Fruit fly (Drosophila melanogaster): ENCODE results near the gene CG10405.

Gene CG10405

dm6 chr3R:16500919-16501851, 46.9 kb downstream of the CG10405 start, which contains the start of gene Decay:
Decay (minus strand) TSS chr3R:16501050.
- TF ChIP-seq Myc (optimal IDR thresholded peaks at IDR 0.05) = no peak
- TF ChIP-seq psq (optimal IDR thresholded peaks at IDR 0.05) = no peak
- no peak for TF ChIP-seq insv (optimal IDR thresholded peaks at IDR 0.05)
- no peak for TF ChIP-seq Sin3A (optimal IDR thresholded peaks at IDR 0.05)
- no peak for TF ChIP-seq ttk (optimal IDR thresholded peaks at IDR 0.05)
- no peak for TF ChIP-seq h (optimal IDR thresholded peaks at IDR 0.05)

dm6 chr3R:16502595-16503305, 48.5 kb downstream of the CG10405 start, which contains the start of gene CG42342:
CG42342 (plus strand) TSS chr3R:16502770.
- no peak for TF ChIP-seq Myc (optimal IDR thresholded peaks at IDR 0.05)
- no peak for TF ChIP-seq psq (optimal IDR thresholded peaks at IDR 0.05)
- no peak for TF ChIP-seq h (optimal IDR thresholded peaks at IDR 0.05)
- TF ChIP-seq ttk (optimal IDR thresholded peaks at IDR 0.05) = no peak
- TF ChIP-seq insv (optimal IDR thresholded peaks at IDR 0.05) = no peak
- no peak for TF ChIP-seq Sin3A (optimal IDR thresholded peaks at IDR 0.05)

dm6 chr3R:16504541-16504940, 50.2 kb downstream of the CG10405 start:
- TF ChIP-seq ttk (optimal IDR thresholded peaks at IDR 0.05) (no peak), Myc (optimal IDR thresholded peaks at IDR 0.05) (no peak), insv (optimal IDR thresholded peaks at IDR 0.05) (no peak), h (optimal IDR thresholded peaks at IDR 0.05) (no peak), Sin3A (optimal IDR thresholded peaks at IDR 0.05) (no peak), psq (optimal IDR thresholded peaks at IDR 0.05) (no peak)

Measured in Kc167 (cell line).